Fruit fly (Drosophila melanogaster): ENCODE measurements around the gene Aldh7A1.

- TF ChIP-seq Jra (GFP tag; optimal IDR thresholded peaks at IDR 0.05), result no peak
- TF ChIP-seq Abd-B (GFP tag; optimal IDR thresholded peaks at IDR 0.05), result no peak
- no peak for TF ChIP-seq Vsx2 (GFP tag; optimal IDR thresholded peaks at IDR 0.05; ENCODE audit: partially characterized antibody)
- no peak for TF ChIP-seq tai (GFP tag; optimal IDR thresholded peaks at IDR 0.05)
Observed at dm6 chr3L:19230801-19231547, 37.7 kb downstream of the Aldh7A1 start.

Measured in whole organism, wandering third instar larva.